Fruit fly (Drosophila melanogaster) whole organism, embryonic: Measurements from ENCODE around the gene Rai1.

Experiments
- B-H1 ChIP-seq: fragments of 200-800 bp; sonication (Bioruptor generic); IDR thresholded peaks from 3 replicates; pipeline ENCODE4 v1.3.6; 2022; ENCODE audit warnings: missing biosample characterization, missing genetic modification characterization
- CG10147 ChIP-seq: fragments of 200-800 bp; sonication (Bioruptor generic); optimal IDR thresholded peaks from 2 replicates; lab custom pipeline; 2019; ENCODE audit warnings: missing biosample characterization, mild to moderate bottlenecking, missing genetic modification characterization, moderate library complexity
- CG10543 ChIP-seq: fragments of 200-800 bp; sonication (Bioruptor generic); optimal IDR thresholded peaks from 3 replicates; lab custom pipeline; 2017; ENCODE audit warnings: missing biosample characterization, mild to moderate bottlenecking, missing genetic modification characterization, moderate library complexity
- CG12391 ChIP-seq: fragments of 200-800 bp; sonication (Bioruptor generic); optimal IDR thresholded peaks from 3 replicates; lab custom pipeline; 2018; ENCODE audit warnings: missing biosample characterization, mild to moderate bottlenecking, missing genetic modification characterization, moderate library complexity
- CG14860 ChIP-seq: fragments of 200-800 bp; sonication (Bioruptor generic); IDR thresholded peaks from 3 replicates; pipeline ENCODE4 v1.3.6; 2022; ENCODE audit warnings: missing biosample characterization, missing genetic modification characterization; ENCODE audit not compliant: partially characterized antibody
- CG1647 ChIP-seq: fragments of 200-800 bp; sonication (Bioruptor generic); optimal IDR thresholded peaks from 3 replicates; lab custom pipeline; 2016; ENCODE audit warnings: missing biosample characterization, missing genetic modification characterization
- CG16779 ChIP-seq: fragments of 200-800 bp; sonication (Bioruptor generic); IDR thresholded peaks from 2 replicates; pipeline ENCODE4 v1.3.6; 2022; ENCODE audit warnings: missing biosample characterization, missing genetic modification characterization
- CG1792 ChIP-seq: fragments of 200-800 bp; sonication (Bioruptor generic); optimal IDR thresholded peaks from 2 replicates; lab custom pipeline; 2016; ENCODE audit warnings: missing biosample characterization, missing genetic modification characterization
- CG2129 ChIP-seq: fragments of 200-800 bp; sonication (Bioruptor generic); IDR thresholded peaks from 2 replicates; pipeline ENCODE4 v1.3.6; 2022; ENCODE audit warnings: missing biosample characterization, missing genetic modification characterization; ENCODE audit not compliant: partially characterized antibody
- CG33557 ChIP-seq: fragments of 200-800 bp; sonication (Bioruptor generic); optimal IDR thresholded peaks from 2 replicates; lab custom pipeline; 2019; ENCODE audit warnings: missing biosample characterization, mild to moderate bottlenecking, missing genetic modification characterization, moderate library complexity
- CG34422 ChIP-seq: fragments of 200-800 bp; sonication (Bioruptor generic); IDR thresholded peaks from 3 replicates; pipeline ENCODE4 v1.3.6; 2022; ENCODE audit warnings: missing biosample characterization, missing genetic modification characterization
- CG4328 ChIP-seq: fragments of 200-800 bp; sonication (Bioruptor generic); optimal IDR thresholded peaks from 3 replicates; lab custom pipeline; 2017; ENCODE audit warnings: missing biosample characterization, missing genetic modification reagents, missing genetic modification characterization
- CG6813 ChIP-seq: fragments of 200-800 bp; sonication (Bioruptor generic); optimal IDR thresholded peaks from 2 replicates; lab custom pipeline; 2017; ENCODE audit warnings: missing biosample characterization, missing genetic modification characterization, mild to moderate bottlenecking, moderate library complexity, missing genetic modification reagents
- CG7745 ChIP-seq: fragments of 200-800 bp; sonication (Bioruptor generic); optimal IDR thresholded peaks from 2 replicates; lab custom pipeline; 2018; ENCODE audit warnings: missing biosample characterization, mild to moderate bottlenecking, missing genetic modification characterization, moderate library complexity
- CG7786 ChIP-seq: fragments of 200-800 bp; sonication (Bioruptor generic); optimal IDR thresholded peaks from 2 replicates; lab custom pipeline; 2016; ENCODE audit warnings: missing biosample characterization, missing genetic modification characterization
- CG8089 ChIP-seq: fragments of 200-800 bp; sonication (Bioruptor generic); optimal IDR thresholded peaks from 3 replicates; lab custom pipeline; 2016; ENCODE audit warnings: missing biosample characterization, missing genetic modification characterization
- Camta ChIP-seq: fragments of 200-800 bp; sonication (Bioruptor generic); optimal IDR thresholded peaks from 2 replicates; lab custom pipeline; 2016; ENCODE audit warnings: missing biosample characterization, missing genetic modification characterization
- Dip2 ChIP-seq: fragments of 200-800 bp; sonication (Bioruptor generic); IDR thresholded peaks from 2 replicates; pipeline ENCODE4 v1.3.6; 2022; ENCODE audit warnings: missing biosample characterization, missing genetic modification characterization
- Doc3 ChIP-seq: fragments of 200-800 bp; sonication (Bioruptor generic); IDR thresholded peaks from 3 replicates; pipeline ENCODE4 v1.3.6; 2022; ENCODE audit warnings: missing biosample characterization, missing genetic modification characterization; ENCODE audit not compliant: partially characterized antibody
- Elba2 ChIP-seq: fragments of 200-800 bp; sonication (Bioruptor generic); optimal IDR thresholded peaks from 3 replicates; lab custom pipeline; 2016; ENCODE audit warnings: missing biosample characterization, missing genetic modification characterization
- Lpt ChIP-seq: fragments of >200 bp; optimal IDR thresholded peaks from 2 replicates; lab custom pipeline; 2018; ENCODE audit warnings: missing biosample characterization, missing genetic modification characterization
- MBD-R2 ChIP-seq: fragments of 200-800 bp; sonication (Bioruptor generic); IDR thresholded peaks from 2 replicates; pipeline ENCODE4 v1.3.6; 2022; ENCODE audit warnings: missing biosample characterization, missing genetic modification characterization
- MESR4 ChIP-seq: fragments of 200-800 bp; sonication (Bioruptor generic); optimal IDR thresholded peaks from 2 replicates; lab custom pipeline; 2018; ENCODE audit warnings: missing biosample characterization, mild to moderate bottlenecking, missing genetic modification characterization, moderate library complexity
- Neu2 ChIP-seq: fragments of 200-800 bp; sonication (Bioruptor generic); optimal IDR thresholded peaks from 3 replicates; lab custom pipeline; 2016; ENCODE audit warnings: missing biosample characterization, missing genetic modification characterization, borderline replicate concordance
- Opbp ChIP-seq: fragments of 200-800 bp; sonication (Bioruptor generic); IDR thresholded peaks from 3 replicates; pipeline ENCODE4 v1.3.6; 2022; ENCODE audit warnings: missing biosample characterization, missing genetic modification characterization; ENCODE audit not compliant: partially characterized antibody
- ase ChIP-seq: fragments of 200-800 bp; sonication (Bioruptor generic); IDR thresholded peaks from 3 replicates; pipeline ENCODE4 v1.3.6; 2022; ENCODE audit warnings: missing biosample characterization, missing genetic modification characterization
- bbx ChIP-seq: fragments of 200-800 bp; sonication (Bioruptor generic); IDR thresholded peaks from 2 replicates; pipeline ENCODE4 v1.3.6; 2022; ENCODE audit warnings: missing biosample characterization, missing genetic modification characterization; ENCODE audit not compliant: partially characterized antibody
- cas ChIP-seq: fragments of 200-800 bp; sonication (Bioruptor generic); IDR thresholded peaks from 2 replicates; pipeline ENCODE4 v1.3.6; 2022; ENCODE audit warnings: missing biosample characterization, missing genetic modification characterization
- cg ChIP-seq: fragments of 200-800 bp; sonication (Bioruptor generic); optimal IDR thresholded peaks from 3 replicates; lab custom pipeline; 2019; ENCODE audit warnings: missing biosample characterization, mild to moderate bottlenecking, missing genetic modification characterization, moderate library complexity
- chinmo ChIP-seq: fragments of 200-800 bp; sonication (Bioruptor generic); IDR thresholded peaks from 4 replicates; pipeline ENCODE4 v1.3.6; 2022; ENCODE audit warnings: missing biosample characterization, missing genetic modification characterization; ENCODE audit not compliant: partially characterized antibody
- crc ChIP-seq: fragments of 200-800 bp; sonication (Bioruptor generic); optimal IDR thresholded peaks from 2 replicates; lab custom pipeline; 2016; ENCODE audit warnings: missing biosample characterization, missing genetic modification characterization
- croc ChIP-seq: fragments of 200-800 bp; sonication (Bioruptor generic); conservative IDR thresholded peaks from 3 replicates; pipeline ENCODE4 v1.3.6; 2022; ENCODE audit warnings: missing biosample characterization, missing genetic modification characterization
- crol ChIP-seq: fragments of 200-800 bp; sonication (Bioruptor generic); IDR thresholded peaks from 2 replicates; pipeline ENCODE4 v1.3.6; 2022; ENCODE audit warnings: missing biosample characterization, missing genetic modification characterization
- danr ChIP-seq: fragments of 200-800 bp; sonication (Bioruptor generic); IDR thresholded peaks from 2 replicates; pipeline ENCODE4 v1.3.6; 2022; ENCODE audit warnings: missing biosample characterization, missing genetic modification characterization
- ems ChIP-seq: fragments of 200-800 bp; sonication (Bioruptor generic); optimal IDR thresholded peaks from 3 replicates; lab custom pipeline; 2016; ENCODE audit warnings: missing biosample characterization, missing genetic modification characterization
- exex ChIP-seq: fragments of 200-800 bp; sonication (Bioruptor generic); optimal IDR thresholded peaks from 4 replicates; lab custom pipeline; 2018; ENCODE audit warnings: missing biosample characterization, mild to moderate bottlenecking, missing genetic modification characterization, moderate library complexity
- eyg ChIP-seq: fragments of 200-800 bp; sonication (Bioruptor generic); optimal IDR thresholded peaks from 3 replicates; lab custom pipeline; 2016; ENCODE audit warnings: missing biosample characterization, missing genetic modification characterization
- gem ChIP-seq: fragments of 200-800 bp; sonication (Bioruptor generic); optimal IDR thresholded peaks from 2 replicates; lab custom pipeline; 2019; ENCODE audit warnings: missing biosample characterization, mild to moderate bottlenecking, missing genetic modification characterization, moderate library complexity
- gro ChIP-seq: fragments of 200-800 bp; sonication (Bioruptor generic); optimal IDR thresholded peaks from 2 replicates; lab custom pipeline; 2016; ENCODE audit warnings: missing biosample characterization, missing genetic modification characterization
- ind ChIP-seq: fragments of 200-800 bp; sonication (Bioruptor generic); optimal IDR thresholded peaks from 3 replicates; lab custom pipeline; 2016; ENCODE audit warnings: missing biosample characterization, missing genetic modification characterization
- insv ChIP-seq, 2 experiments: fragments of 200-800 bp; sonication (Bioruptor generic); optimal IDR thresholded peaks; 3 replicates each; lab custom pipeline; 2016 to 2018; ENCODE audit warnings: missing biosample characterization in 2 of 2, missing genetic modification characterization in 2 of 2
- p53 ChIP-seq: fragments of 200-800 bp; sonication (Bioruptor generic); optimal IDR thresholded peaks from 2 replicates; lab custom pipeline; 2016; ENCODE audit warnings: missing biosample characterization, missing genetic modification characterization
- sd ChIP-seq: fragments of 200-800 bp; sonication (Bioruptor generic); optimal IDR thresholded peaks from 3 replicates; lab custom pipeline; 2018; ENCODE audit warnings: missing biosample characterization, mild to moderate bottlenecking, missing genetic modification characterization, moderate library complexity
- shn ChIP-seq: fragments of 200-800 bp; sonication (Bioruptor generic); optimal IDR thresholded peaks from 3 replicates; lab custom pipeline; 2016; ENCODE audit warnings: missing biosample characterization, missing genetic modification characterization
- sim ChIP-seq: fragments of 200-800 bp; sonication (Bioruptor generic); IDR thresholded peaks from 2 replicates; pipeline ENCODE4 v1.3.6; 2022; ENCODE audit warnings: missing biosample characterization, missing genetic modification characterization
- stwl ChIP-seq: fragments of 200-800 bp; sonication (Bioruptor generic); optimal IDR thresholded peaks from 3 replicates; lab custom pipeline; 2018; ENCODE audit warnings: missing biosample characterization, mild to moderate bottlenecking, missing genetic modification characterization, moderate library complexity
- usp ChIP-seq: fragments of >200 bp; optimal IDR thresholded peaks from 2 replicates; lab custom pipeline; 2017; ENCODE audit warnings: missing biosample characterization, missing genetic modification characterization
- vfl ChIP-seq: fragments of 200-800 bp; sonication (Bioruptor generic); optimal IDR thresholded peaks from 2 replicates; lab custom pipeline; 2016; ENCODE audit warnings: missing biosample characterization, missing genetic modification characterization
- wdn ChIP-seq: fragments of 200-800 bp; sonication (Bioruptor generic); IDR thresholded peaks from 2 replicates; pipeline ENCODE4 v1.3.6; 2022; ENCODE audit warnings: missing biosample characterization, missing genetic modification characterization
- zf30C ChIP-seq: fragments of 200-800 bp; sonication (Bioruptor generic); optimal IDR thresholded peaks from 3 replicates; lab custom pipeline; 2018; ENCODE audit warnings: missing biosample characterization, mild to moderate bottlenecking, missing genetic modification characterization

Gene Rai1

dm6 chrX:16811213-16811749 is 8.1 kb upstream of the Rai1 start, which contains the start of gene CG4829 (continued):
- TF ChIP-seq CG14860 (GFP tag; lab: Robert Waterston, UW) = no peak
- peak; percentile 74 for TF ChIP-seq sim (GFP tag; lab: Robert Waterston, UW)
- TF ChIP-seq p53 (GFP tag; lab: Kevin White, UChicago) = peak; percentile 10
- no peak for TF ChIP-seq Lpt (GFP tag; lab: Kevin White, UChicago)
- peak; percentile 77 for TF ChIP-seq crc
- TF ChIP-seq CG4328 = peak; percentile 81
- peak; percentile 84 for TF ChIP-seq CG10147 (GFP tag; lab: Kevin White, UChicago)
- no peak for TF ChIP-seq Doc3
- TF ChIP-seq ind (GFP tag; lab: Kevin White, UChicago) = peak; percentile 89
- TF ChIP-seq CG8089 = peak; percentile 84
- TF ChIP-seq cas (GFP tag; lab: Robert Waterston, UW) = 0 out of 2 replicates have a peak, but pooled peaks have one; percentile 25
- peak; percentile 58 for TF ChIP-seq vfl (GFP tag; lab: Kevin White, UChicago)
- peak; percentile 52 for TF ChIP-seq CG33557 (GFP tag; lab: Kevin White, UChicago)
- TF ChIP-seq exex (tag; lab: Kevin White, UChicago) = peak; percentile 63
- no peak for TF ChIP-seq crol (GFP tag; lab: Robert Waterston, UW)
- TF ChIP-seq Neu2 (GFP tag; lab: Kevin White, UChicago) = peak; percentile 22
- TF ChIP-seq cg (GFP tag; lab: Kevin White, UChicago) = no peak
- TF ChIP-seq CG34422 (GFP tag; lab: Robert Waterston, UW) = peak; percentile 90
- TF ChIP-seq gro (GFP tag; lab: Kevin White, UChicago) = peak; percentile 85
- TF ChIP-seq zf30C = no peak
- peak; percentile 85 for TF ChIP-seq CG12391
- TF ChIP-seq eyg (GFP tag; lab: Kevin White, UChicago) = peak; percentile 86
- no peak for TF ChIP-seq chinmo (GFP tag; lab: Robert Waterston, UW)
- TF ChIP-seq MESR4 = peak; percentile 10
- peak in 1 of 2 experiments; percentile 21 for TF ChIP-seq insv (GFP tag; optimal IDR thresholded peaks at IDR 0.05; lab: Kevin White, UChicago)
- peak; percentile 86 for TF ChIP-seq danr
- peak; percentile 82 for TF ChIP-seq B-H1
- TF ChIP-seq ems (GFP tag; lab: Kevin White, UChicago) = peak; percentile 82
- TF ChIP-seq sd (tag; lab: Kevin White, UChicago) = peak; percentile 66
- peak; percentile 68 for TF ChIP-seq MBD-R2 (GFP tag; lab: Robert Waterston, UW)
- no peak for TF ChIP-seq usp
- TF ChIP-seq ase (GFP tag; lab: Robert Waterston, UW) = peak; percentile 85
- TF ChIP-seq croc (GFP tag; lab: Robert Waterston, UW) = peak; percentile 67
- TF ChIP-seq Dip2 = peak; percentile 45; the same call in 1 of the 2 replicates
- TF ChIP-seq Camta = peak; percentile 70
- TF ChIP-seq shn (GFP tag; lab: Kevin White, UChicago) = peak; percentile 66
- peak; percentile 76 for TF ChIP-seq CG1792 (GFP tag; lab: Kevin White, UChicago)
- TF ChIP-seq CG2129 = no peak
- peak; percentile 5 for TF ChIP-seq stwl (tag; lab: Kevin White, UChicago)
- peak; percentile 84 for TF ChIP-seq CG10543 (GFP tag; lab: Kevin White, UChicago)
- peak; percentile 86 for TF ChIP-seq CG1647 (GFP tag; lab: Kevin White, UChicago)
- TF ChIP-seq CG7786 = peak; percentile 81
- TF ChIP-seq CG7745 (tag; lab: Kevin White, UChicago) = no peak
- TF ChIP-seq bbx (GFP tag; lab: Robert Waterston, UW) = no peak
- no peak for TF ChIP-seq Elba2 (GFP tag; lab: Kevin White, UChicago)
- peak; percentile 70; the same call in 1 of the 2 replicates for TF ChIP-seq wdn (GFP tag; lab: Robert Waterston, UW)
- TF ChIP-seq CG16779 = 0 out of 2 replicates have a peak, but pooled peaks have one; percentile 49
- peak; percentile 91 for TF ChIP-seq gem (tag; lab: Kevin White, UChicago)
- TF ChIP-seq Opbp = no peak
- peak; percentile 89 for TF ChIP-seq CG6813 (GFP tag; lab: Kevin White, UChicago)
